Worm (Caenorhabditis elegans) whole organism, L1 larva: ENCODE data around the gene arv-1.
A peak's percentile ranks its signal among the peaks of the same experiment; 100 is the strongest.

ENCODE experiments used
- C16A3.4 ChIP-seq: fragments of 150-350 bp; optimal IDR thresholded peaks from 2 replicates; lab custom pipeline; 2014; ENCODE audit warnings: missing biosample characterization, missing genetic modification characterization
- F16B12.6 ChIP-seq: fragments of 150-350 bp; optimal IDR thresholded peaks from 2 replicates; lab custom pipeline; 2014; ENCODE audit warnings: missing biosample characterization, missing genetic modification characterization
- aly-2 ChIP-seq: fragments of 150-350 bp; optimal IDR thresholded peaks from 2 replicates; lab custom pipeline; 2014; ENCODE audit warnings: missing biosample characterization, missing genetic modification characterization
- blmp-1 ChIP-seq: fragments of 150-350 bp; optimal IDR thresholded peaks from 2 replicates; lab custom pipeline; 2014; ENCODE audit warnings: missing biosample characterization, missing genetic modification characterization
- ceh-63 ChIP-seq: fragments of 200-800 bp; sonication (Bioruptor generic); optimal IDR thresholded peaks from 2 replicates; lab custom pipeline; 2018; ENCODE audit warnings: mild to moderate bottlenecking, missing genetic modification characterization, missing compliant biosample characterization
- ceh-82 ChIP-seq, 3 experiments: fragments of 150-350 bp in 1 of 3; sonication (generic microtip) in 2 of 3; optimal IDR thresholded peaks; 2 replicates each; lab custom pipeline; 2014 to 2017; ENCODE audit warnings: missing biosample characterization in 3 of 3, missing genetic modification characterization in 3 of 3
- ceh-88 ChIP-seq: fragments of 200-800 bp; sonication (Bioruptor generic); IDR thresholded peaks from 2 replicates; pipeline ENCODE4 v1.3.6; 2022; ENCODE audit warnings: missing genetic modification characterization, missing compliant biosample characterization
- ces-1 ChIP-seq: fragments of 150-350 bp; optimal IDR thresholded peaks from 2 replicates; lab custom pipeline; 2014; ENCODE audit warnings: missing biosample characterization, missing genetic modification reagents, missing genetic modification characterization
- dsc-1 ChIP-seq: sonication (generic microtip); optimal IDR thresholded peaks from 2 replicates; lab custom pipeline; 2016; ENCODE audit warnings: mild to moderate bottlenecking, missing genetic modification characterization, missing compliant biosample characterization
- egl-13 ChIP-seq: sonication (generic microtip); optimal IDR thresholded peaks from 2 replicates; lab custom pipeline; 2016; ENCODE audit warnings: missing genotype, missing genetic modification reagents, missing genetic modification characterization, missing compliant biosample characterization
- elt-3 ChIP-seq, 6 experiments: fragments of 150-350 bp in 1 of 6; sonication (generic microtip); optimal IDR thresholded peaks; 2 replicates each; lab custom pipeline; 2017 to 2018; ENCODE audit warnings: missing biosample characterization in 6 of 6, missing genetic modification characterization in 6 of 6, inconsistent platforms in 1 of 6
- ets-5 ChIP-seq: fragments of 200-800 bp; sonication (Bioruptor generic); IDR thresholded peaks from 2 replicates; pipeline ENCODE4 v1.3.6; 2022; ENCODE audit warnings: missing genetic modification characterization, missing compliant biosample characterization
- fkh-4 ChIP-seq: sonication (generic microtip); optimal IDR thresholded peaks from 2 replicates; lab custom pipeline; 2016; ENCODE audit warnings: missing compliant biosample characterization, missing genetic modification characterization, borderline replicate concordance
- fos-1 ChIP-seq: fragments of 150-350 bp; optimal IDR thresholded peaks from 2 replicates; lab custom pipeline; 2014; ENCODE audit warnings: missing biosample characterization, missing genetic modification characterization
- grh-1 ChIP-seq: fragments of 200-800 bp; sonication (Bioruptor generic); IDR thresholded peaks from 2 replicates; pipeline ENCODE4 v1.3.6; 2022; ENCODE audit warnings: missing genetic modification reagents, missing genetic modification characterization, missing compliant biosample characterization
- hlh-17 ChIP-seq: fragments of 200-800 bp; sonication (Bioruptor generic); optimal IDR thresholded peaks from 2 replicates; lab custom pipeline; 2018; ENCODE audit warnings: missing genetic modification characterization, mild to moderate bottlenecking, missing compliant biosample characterization, moderate library complexity, borderline replicate concordance
- hpl-2 ChIP-seq: fragments of 150-350 bp; optimal IDR thresholded peaks from 2 replicates; lab custom pipeline; 2014; ENCODE audit warnings: missing biosample characterization, missing genetic modification reagents, missing genetic modification characterization
- jun-1 ChIP-seq: fragments of 150-350 bp; optimal IDR thresholded peaks from 2 replicates; lab custom pipeline; 2014; ENCODE audit warnings: missing biosample characterization, missing genetic modification reagents, missing genetic modification characterization
- lin-13 ChIP-seq: fragments of 150-350 bp; optimal IDR thresholded peaks from 2 replicates; lab custom pipeline; 2014; ENCODE audit warnings: missing biosample characterization, missing genetic modification reagents, missing genetic modification characterization
- lin-14 ChIP-seq: fragments of 200-800 bp; sonication (Bioruptor generic); optimal IDR thresholded peaks from 2 replicates; lab custom pipeline; 2018; ENCODE audit warnings: mild to moderate bottlenecking, missing genetic modification characterization, moderate library complexity, missing compliant biosample characterization
- lin-15B ChIP-seq: fragments of 150-350 bp; sonication (generic microtip); optimal IDR thresholded peaks from 3 replicates; lab custom pipeline; 2014; ENCODE audit warnings: missing biosample characterization, missing genetic modification characterization
- lin-35 ChIP-seq, 2 experiments: fragments of 150-350 bp; optimal IDR thresholded peaks; 2 replicates each; lab custom pipeline; 2014; ENCODE audit warnings: missing biosample characterization in 2 of 2, missing genetic modification characterization in 2 of 2, missing genetic modification reagents in 2 of 2
- mdl-1 ChIP-seq, 2 experiments: fragments of 150-350 bp; optimal IDR thresholded peaks; 2 replicates each; lab custom pipeline; 2014 to 2017; ENCODE audit warnings: missing biosample characterization in 2 of 2, missing genetic modification characterization in 2 of 2, inconsistent platforms in 1 of 2
- mef-2 ChIP-seq: fragments of 150-350 bp; optimal IDR thresholded peaks from 2 replicates; lab custom pipeline; 2014; ENCODE audit warnings: missing biosample characterization, missing genetic modification characterization
- mep-1 ChIP-seq: fragments of 150-350 bp; optimal IDR thresholded peaks from 2 replicates; lab custom pipeline; 2014; ENCODE audit warnings: missing biosample characterization, missing genetic modification characterization
- nhr-19 ChIP-seq: fragments of 200-800 bp; sonication (Bioruptor generic); conservative IDR thresholded peaks from 2 replicates; pipeline ENCODE4 v1.3.6; 2022; ENCODE audit warnings: missing genetic modification characterization, missing compliant biosample characterization
- nhr-28 ChIP-seq: fragments of 150-350 bp; optimal IDR thresholded peaks from 2 replicates; lab custom pipeline; 2014; ENCODE audit warnings: missing biosample characterization, missing genetic modification characterization
- nhr-47 ChIP-seq: sonication (generic microtip); optimal IDR thresholded peaks from 2 replicates; lab custom pipeline; 2016; ENCODE audit warnings: mild to moderate bottlenecking, missing genetic modification characterization, moderate library complexity, missing compliant biosample characterization
- nhr-71 ChIP-seq: sonication (generic microtip); optimal IDR thresholded peaks from 2 replicates; lab custom pipeline; 2016; ENCODE audit warnings: mild to moderate bottlenecking, missing genetic modification characterization, moderate library complexity, missing compliant biosample characterization
- nhr-76 ChIP-seq: sonication (generic microtip); optimal IDR thresholded peaks from 2 replicates; lab custom pipeline; 2017; ENCODE audit warnings: missing biosample characterization, missing genetic modification characterization
- nhr-85 ChIP-seq: sonication (generic microtip); peaks from one replicate; lab custom pipeline; 2016; ENCODE audit warnings: missing genetic modification characterization, inconsistent platforms, missing compliant biosample characterization
- nhr-90 ChIP-seq: sonication (generic microtip); optimal IDR thresholded peaks from 2 replicates; lab custom pipeline; 2016; ENCODE audit warnings: mild to moderate bottlenecking, missing genetic modification characterization, missing compliant biosample characterization; ENCODE audit not compliant: poor library complexity
- pqm-1 ChIP-seq: sonication (generic microtip); optimal IDR thresholded peaks from 3 replicates; lab custom pipeline; 2017; ENCODE audit warnings: missing biosample characterization, missing genetic modification characterization
- rnt-1 ChIP-seq: sonication (generic microtip); optimal IDR thresholded peaks from 2 replicates; lab custom pipeline; 2016; ENCODE audit warnings: mild to moderate bottlenecking, missing genetic modification characterization, moderate library complexity, missing compliant biosample characterization
- skn-1 ChIP-seq: fragments of 150-350 bp; optimal IDR thresholded peaks from 2 replicates; lab custom pipeline; 2014; ENCODE audit warnings: missing biosample characterization, missing genetic modification characterization
- sup-37 ChIP-seq: fragments of 200-800 bp; sonication (Bioruptor generic); optimal IDR thresholded peaks from 2 replicates; lab custom pipeline; 2018; ENCODE audit warnings: mild to moderate bottlenecking, missing genetic modification characterization, missing compliant biosample characterization
- swsn-7 ChIP-seq: sonication (generic microtip); optimal IDR thresholded peaks from 2 replicates; lab custom pipeline; 2016; ENCODE audit warnings: missing genetic modification characterization, missing compliant biosample characterization
- tbx-2 ChIP-seq: sonication (generic microtip); optimal IDR thresholded peaks from 2 replicates; lab custom pipeline; 2016; ENCODE audit warnings: missing genetic modification characterization, missing compliant biosample characterization
- tlp-1 ChIP-seq: fragments of 150-350 bp; optimal IDR thresholded peaks from 2 replicates; lab custom pipeline; 2014; ENCODE audit warnings: missing biosample characterization, missing genetic modification characterization
- unc-130 ChIP-seq: fragments of 150-350 bp; optimal IDR thresholded peaks from 2 replicates; lab custom pipeline; 2017; ENCODE audit warnings: missing biosample characterization, missing genetic modification characterization, inconsistent platforms
- unc-98 ChIP-seq: fragments of 200-800 bp; sonication (Bioruptor generic); IDR thresholded peaks from 2 replicates; pipeline ENCODE4 v1.3.6; 2022; ENCODE audit warnings: missing genetic modification characterization, missing compliant biosample characterization
- vab-15 ChIP-seq: sonication (generic microtip); optimal IDR thresholded peaks from 2 replicates; lab custom pipeline; 2017; ENCODE audit warnings: missing genotype, mild to moderate bottlenecking, missing genetic modification characterization, missing compliant biosample characterization
- xbp-1 ChIP-seq: sonication (generic microtip); optimal IDR thresholded peaks from 2 replicates; lab custom pipeline; 2016; ENCODE audit warnings: missing genetic modification characterization, missing compliant biosample characterization
- zag-1 ChIP-seq: fragments of 150-350 bp; optimal IDR thresholded peaks from 2 replicates; lab custom pipeline; 2014; ENCODE audit warnings: missing biosample characterization, missing genetic modification characterization
- ztf-4 ChIP-seq: fragments of 150-350 bp; optimal IDR thresholded peaks from 2 replicates; lab custom pipeline; 2014; ENCODE audit warnings: missing biosample characterization, missing genetic modification characterization

arv-1 gene

DNA sequence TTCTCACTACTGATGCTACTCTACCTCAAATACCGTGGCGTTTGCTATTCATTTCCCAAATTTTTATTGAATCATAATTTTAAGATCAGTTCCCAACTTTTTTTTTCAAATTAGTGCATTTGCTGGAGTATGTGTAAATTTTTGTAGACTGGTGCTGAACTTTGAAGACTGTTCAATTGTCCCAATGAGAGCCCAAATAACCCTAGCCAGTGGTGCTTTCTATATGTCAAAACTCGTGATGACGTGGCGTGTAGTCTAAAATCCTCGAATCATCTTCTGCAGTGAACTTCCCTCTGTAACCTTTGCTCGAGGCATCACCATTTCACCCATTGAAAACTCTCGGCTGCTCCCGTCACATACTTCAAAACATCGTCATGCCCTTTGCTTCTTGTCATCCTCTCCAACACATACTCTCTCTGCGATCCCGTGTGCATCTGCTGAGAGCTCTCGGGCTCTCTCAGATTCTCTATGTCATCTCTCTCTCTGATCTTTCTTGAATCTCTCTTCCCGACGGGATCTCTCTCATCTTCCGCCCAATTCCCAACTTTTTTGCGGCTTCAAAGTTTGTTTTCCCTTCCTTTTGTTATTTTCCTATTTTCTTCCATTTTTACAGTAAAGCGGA, 3.9 kb upstream of the arv-1 start (continued):
- TF ChIP-seq egl-13 (no peak), fkh-4 (no peak), unc-130 (peak; percentile 47), hpl-2 (no peak), zag-1 (tag; lab: Kevin White, UChicago) (no peak), nhr-19 (GFP tag; lab: Robert Waterston, UW) (0 out of 2 replicates have a peak, but pooled peaks have one; percentile 10), ztf-4 (tag; lab: Kevin White, UChicago) (no peak), grh-1 (GFP tag; lab: Robert Waterston, UW) (no peak), ceh-63 (GFP tag; lab: Kevin White, UChicago) (no peak), nhr-90 (tag; lab: Kevin White, UChicago) (no peak), sup-37 (GFP tag; lab: Kevin White, UChicago) (no peak), ces-1 (GFP tag; lab: Kevin White, UChicago) (no peak), ceh-88 (GFP tag; lab: Robert Waterston, UW) (no peak), tlp-1 (tag; lab: Kevin White, UChicago) (no peak), lin-14 (GFP tag; lab: Kevin White, UChicago) (peak; percentile 46), rnt-1 (tag; lab: Kevin White, UChicago) (peak; percentile 74), nhr-76 (tag; lab: Kevin White, UChicago) (no peak), F16B12.6 (tag; lab: Kevin White, UChicago) (no peak), unc-98 (GFP tag; lab: Robert Waterston, UW) (no peak), dsc-1 (tag; lab: Kevin White, UChicago) (peak; percentile 28)

DNA sequence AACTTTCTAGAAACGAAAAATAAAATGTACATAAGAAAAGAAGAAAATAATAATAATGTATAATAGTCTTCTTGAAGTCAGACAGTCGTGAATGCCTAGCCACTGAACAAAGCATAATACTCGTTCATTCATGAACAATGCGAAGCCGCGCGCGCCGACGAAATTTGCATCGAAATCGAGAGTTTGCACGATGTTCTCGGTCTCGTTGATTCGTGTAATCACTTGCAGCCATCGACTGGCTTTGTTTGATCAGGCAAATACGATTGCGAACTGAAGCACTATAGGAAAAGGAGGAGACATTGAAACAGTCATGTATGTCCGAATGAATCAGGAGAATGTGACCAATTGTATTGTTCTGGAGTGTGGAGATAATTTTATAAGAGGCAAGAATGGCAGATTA, 3.1 kb upstream of the arv-1 start:
- TF ChIP-seq hlh-17 (GFP tag; lab: Kevin White, UChicago) (no peak), vab-15 (tag; lab: Kevin White, UChicago) (no peak), pqm-1 (tag; lab: Kevin White, UChicago) (no peak), nhr-28 (tag; lab: Kevin White, UChicago) (no peak), jun-1 (tag; lab: Kevin White, UChicago) (no peak), nhr-85 (tag; lab: Kevin White, UChicago) (no peak), blmp-1 (tag; lab: Kevin White, UChicago) (peak; percentile 95)

DNA sequence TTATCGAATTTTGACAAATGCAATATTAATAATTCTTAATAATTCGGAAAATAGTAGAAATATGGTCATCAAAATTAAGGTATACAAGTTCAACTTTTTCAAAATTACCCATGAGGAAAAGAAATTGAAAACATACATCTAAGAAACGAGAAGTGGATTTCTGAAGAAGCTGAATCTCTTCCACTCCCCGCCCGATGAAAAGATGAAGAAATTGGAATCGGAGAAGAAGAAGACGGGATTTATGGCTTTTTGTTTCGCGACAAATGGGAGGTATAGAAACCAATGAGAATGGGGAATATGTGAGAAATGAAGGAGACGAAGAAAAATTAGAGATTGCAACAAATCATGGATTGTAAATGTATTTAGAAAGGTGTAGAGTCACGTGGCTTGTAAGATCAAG, 2.4 kb upstream of the arv-1 start:
- no peak for TF ChIP-seq ets-5
- no peak for TF ChIP-seq skn-1 (tag; lab: Kevin White, UChicago)
- TF ChIP-seq blmp-1 (tag; lab: Kevin White, UChicago) = peak; percentile 53
- peak; percentile 43 for TF ChIP-seq rnt-1 (tag; lab: Kevin White, UChicago)
- TF ChIP-seq lin-15B (tag; lab: Kevin White, UChicago) = no peak
- peak; percentile 46 for TF ChIP-seq nhr-71 (tag; lab: Kevin White, UChicago)
- peak; percentile 54 for TF ChIP-seq dsc-1 (tag; lab: Kevin White, UChicago)

DNA sequence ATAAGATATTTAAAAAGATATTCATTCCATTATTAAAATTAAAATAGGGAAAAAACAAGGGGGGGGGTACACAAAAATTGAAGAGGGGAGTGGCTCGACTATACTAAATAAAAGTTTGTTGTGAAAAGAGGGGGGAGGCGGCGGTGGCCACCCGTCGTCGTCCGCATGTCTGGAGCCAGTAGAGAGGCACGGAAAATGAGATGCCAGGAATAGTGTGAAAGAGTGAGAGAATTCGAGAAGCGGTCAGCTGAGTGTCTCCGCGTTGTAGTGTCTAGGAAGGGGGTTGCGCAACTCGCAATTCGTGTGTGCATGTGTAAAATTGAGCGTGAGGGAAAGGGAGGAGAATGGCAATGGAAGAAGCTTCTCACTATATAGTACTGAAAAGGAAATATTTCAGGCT, 1.7 kb upstream of the arv-1 start:
- TF ChIP-seq blmp-1 (tag; lab: Kevin White, UChicago) (no peak), mef-2 (tag; lab: Kevin White, UChicago) (no peak), xbp-1 (no peak), lin-14 (GFP tag; lab: Kevin White, UChicago) (peak; percentile 53), ceh-82 (tag; optimal IDR thresholded peaks at IDR 0.05; lab: Kevin White, UChicago) (peak in 1 of 3 experiments; percentile 27), mdl-1 (tag; optimal IDR thresholded peaks at IDR 0.05; lab: Kevin White, UChicago) (peak in 1 of 2 experiments; percentile 8), hlh-17 (GFP tag; lab: Kevin White, UChicago) (no peak), grh-1 (GFP tag; lab: Robert Waterston, UW) (no peak), jun-1 (tag; lab: Kevin White, UChicago) (no peak), tbx-2 (tag; lab: Kevin White, UChicago) (no peak), aly-2 (no peak), elt-3 (tag; optimal IDR thresholded peaks at IDR 0.05; lab: Kevin White, UChicago) (no peak), fos-1 (tag; lab: Kevin White, UChicago) (no peak), lin-35 (GFP tag; optimal IDR thresholded peaks at IDR 0.05; lab: Kevin White, UChicago) (peak in 1 of 2 experiments; percentile 11), swsn-7 (tag; lab: Kevin White, UChicago) (no peak), tlp-1 (tag; lab: Kevin White, UChicago) (no peak), ces-1 (GFP tag; lab: Kevin White, UChicago) (no peak), lin-13 (GFP tag; lab: Kevin White, UChicago) (no peak), dsc-1 (tag; lab: Kevin White, UChicago) (peak; percentile 27), nhr-47 (tag; lab: Kevin White, UChicago) (peak; percentile 7), rnt-1 (tag; lab: Kevin White, UChicago) (peak; percentile 41), nhr-71 (tag; lab: Kevin White, UChicago) (peak; percentile 5), C16A3.4 (tag; lab: Kevin White, UChicago) (no peak), mep-1 (tag; lab: Kevin White, UChicago) (no peak), vab-15 (tag; lab: Kevin White, UChicago) (no peak)
